Worm (Caenorhabditis elegans): ENCODE data around the gene sqv-7.

The sqv-7 gene

ce11 chrII:6967618-6968017 lies 44.9 kb downstream of the sqv-7 start, which contains the start of gene eif-2Bgamma (continued):
- TF ChIP-seq nhr-76 (tag; optimal IDR thresholded peaks at IDR 0.05): no peak
- no peak for TF ChIP-seq madf-9 (GFP tag; conservative IDR thresholded peaks at IDR 0.05)
- no peak for TF ChIP-seq zip-2 (tag; optimal IDR thresholded peaks at IDR 0.05)
- TF ChIP-seq attf-4 (tag; optimal IDR thresholded peaks at IDR 0.05): no peak
- no peak for TF ChIP-seq egl-43 (GFP tag; IDR thresholded peaks at IDR 0.05)
- TF ChIP-seq daf-16 (GFP tag; optimal IDR thresholded peaks at IDR 0.05): no peak
- TF ChIP-seq daf-16 (tag; optimal IDR thresholded peaks at IDR 0.05): no peak
- TF ChIP-seq lsy-2 (tag; optimal IDR thresholded peaks at IDR 0.05): peak in 1 of 2 experiments; percentile 70
- no peak for TF ChIP-seq saeg-2 (GFP tag; IDR thresholded peaks at IDR 0.05)
- TF ChIP-seq vab-7 (GFP tag; IDR thresholded peaks at IDR 0.05): no peak
- peak; percentile 51 for TF ChIP-seq R02D3.7 (tag; optimal IDR thresholded peaks at IDR 0.05)
- no peak for TF ChIP-seq cey-2 (tag; optimal IDR thresholded peaks at IDR 0.05; ENCODE audit: borderline replicate concordance, insufficient read depth)
- peak; percentile 49 for TF ChIP-seq hlh-30 (tag; optimal IDR thresholded peaks at IDR 0.05; ENCODE audit: insufficient read depth)
- no peak for TF ChIP-seq daf-19 (GFP tag; conservative IDR thresholded peaks at IDR 0.05)
- TF ChIP-seq F44E2.7 (GFP tag; IDR thresholded peaks at IDR 0.05): no peak
- TF ChIP-seq T26A8.4 (GFP tag; IDR thresholded peaks at IDR 0.05): no peak
- TF ChIP-seq T20F7.1 (GFP tag; optimal IDR thresholded peaks at IDR 0.05): peak; percentile 96
- no peak for TF ChIP-seq F49E8.2 (tag; optimal IDR thresholded peaks at IDR 0.05; ENCODE audit: borderline replicate concordance)
- TF ChIP-seq lin-38 (GFP tag; IDR thresholded peaks at IDR 0.05): no peak
- no peak for TF ChIP-seq nhr-42 (GFP tag; IDR thresholded peaks at IDR 0.05)
- TF ChIP-seq fkh-10 (GFP tag; optimal IDR thresholded peaks at IDR 0.05): no peak
- TF ChIP-seq hlh-11 (tag; optimal IDR thresholded peaks at IDR 0.05): no peak
- TF ChIP-seq ZK337.2 (GFP tag; IDR thresholded peaks at IDR 0.05): no peak
- no peak for TF ChIP-seq ceh-44 (GFP tag; IDR thresholded peaks at IDR 0.05)
- no peak for TF ChIP-seq tag-97 (GFP tag; IDR thresholded peaks at IDR 0.05)
- TF ChIP-seq pqm-1 (tag; optimal IDR thresholded peaks at IDR 0.05): no peak
- TF ChIP-seq lin-1 (GFP tag; IDR thresholded peaks at IDR 0.05): no peak
- TF ChIP-seq rbr-2 (tag; optimal IDR thresholded peaks at IDR 0.05): no peak
- no peak for TF ChIP-seq madf-5 (GFP tag; IDR thresholded peaks at IDR 0.05)
- TF ChIP-seq duxl-1 (tag; optimal IDR thresholded peaks at IDR 0.05; ENCODE audit: poor library complexity): no peak
- TF ChIP-seq nhr-48 (tag; optimal IDR thresholded peaks at IDR 0.05): no peak
- TF ChIP-seq mdl-1 (tag; optimal IDR thresholded peaks at IDR 0.05): no peak
- no peak for TF ChIP-seq ces-1 (GFP tag; optimal IDR thresholded peaks at IDR 0.05)
- TF ChIP-seq nhr-11 (tag; optimal IDR thresholded peaks at IDR 0.05): no peak
- no peak for TF ChIP-seq nhr-41 (GFP tag; IDR thresholded peaks at IDR 0.05)
- TF ChIP-seq gei-8 (GFP tag; optimal IDR thresholded peaks at IDR 0.05): no peak
- TF ChIP-seq egl-27 (tag; optimal IDR thresholded peaks at IDR 0.05): no peak
- TF ChIP-seq fos-1 (tag; optimal IDR thresholded peaks at IDR 0.05): no peak
- TF ChIP-seq tra-1 (GFP tag; IDR thresholded peaks at IDR 0.05): no peak
- TF ChIP-seq ceh-20 (GFP tag; IDR thresholded peaks at IDR 0.05): no peak
- TF ChIP-seq unc-130 (GFP tag; optimal IDR thresholded peaks at IDR 0.05): no peak
- TF ChIP-seq aha-1 (tag): peak; percentile 44
- TF ChIP-seq zip-11 (GFP tag; IDR thresholded peaks at IDR 0.05): no peak
- TF ChIP-seq ZK546.5 (tag; optimal IDR thresholded peaks at IDR 0.05): no peak

ce11 chrII:6965573-6965972 lies 46.9 kb downstream of the sqv-7 start, which contains the start of gene tra-2:
tra-2 (minus strand) TSS chrII:6965673.
- TF ChIP-seq hlh-11 (tag; optimal IDR thresholded peaks at IDR 0.05): no peak
- no peak for TF ChIP-seq unc-130 (GFP tag; optimal IDR thresholded peaks at IDR 0.05)
- no peak for TF ChIP-seq pqm-1 (tag; optimal IDR thresholded peaks at IDR 0.05)
- no peak for TF ChIP-seq ceh-32 (tag; optimal IDR thresholded peaks at IDR 0.05; ENCODE audit: poor library complexity)
- TF ChIP-seq gei-8 (GFP tag; optimal IDR thresholded peaks at IDR 0.05): no peak
- TF ChIP-seq Y5F2A.4 (GFP tag; optimal IDR thresholded peaks at IDR 0.05): no peak
- TF ChIP-seq F26F4.8 (GFP tag; conservative IDR thresholded peaks at IDR 0.05): no peak
- no peak for TF ChIP-seq D1046.2 (GFP tag; IDR thresholded peaks at IDR 0.05)

Measured in whole organism, L4 larva.